Worm (Caenorhabditis elegans): ENCODE results near the gene pqn-31.

The pqn-31 gene

DNA sequence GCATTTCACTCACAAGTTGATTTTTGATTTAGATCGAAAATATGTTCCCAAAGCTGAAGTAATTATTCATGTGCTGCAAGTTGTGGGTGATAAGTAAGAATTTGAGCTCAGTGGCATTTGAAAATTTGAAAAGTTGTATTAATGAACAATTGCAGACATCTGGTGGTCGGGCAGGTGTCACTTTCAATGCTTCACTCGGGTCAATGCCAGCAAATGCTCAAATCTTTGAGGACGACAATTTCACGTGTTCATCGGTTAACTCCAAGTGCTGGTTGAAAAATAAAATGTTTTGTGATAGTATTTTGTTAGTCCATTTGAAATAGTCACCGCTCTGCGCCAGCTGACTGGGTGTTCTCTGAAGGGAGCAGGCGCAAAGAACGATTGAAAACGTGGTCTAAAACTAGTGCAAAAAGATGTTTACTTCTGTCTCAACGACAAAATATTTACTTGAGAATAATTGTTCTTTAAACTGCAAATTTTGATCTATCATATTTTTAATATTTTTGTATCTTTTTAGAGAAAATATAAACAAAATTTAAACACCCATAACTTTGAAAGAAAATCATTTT is 15.2 kb upstream of the pqn-31 start (continued):
- TF ChIP-seq lsl-1 (GFP tag; optimal IDR thresholded peaks at IDR 0.05) (no peak), pha-4 (tag; optimal IDR thresholded peaks at IDR 0.05) (no peak), aptf-2 (GFP tag; conservative IDR thresholded peaks at IDR 0.05) (no peak), F10E7.11 (tag; optimal IDR thresholded peaks at IDR 0.05) (no peak), B0035.1 (tag; optimal IDR thresholded peaks at IDR 0.05) (no peak), madf-8 (GFP tag; conservative IDR thresholded peaks at IDR 0.05) (no peak), hsf-1 (GFP tag; IDR thresholded peaks at IDR 0.05) (no peak), hlh-26 (GFP tag; conservative IDR thresholded peaks at IDR 0.05) (no peak), K11D2.4 (GFP tag; IDR thresholded peaks at IDR 0.05) (no peak), ZK185.1 (tag; optimal IDR thresholded peaks at IDR 0.05; ENCODE audit: poor library complexity, severe bottlenecking) (no peak), nfya-1 (tag; optimal IDR thresholded peaks at IDR 0.05; ENCODE audit: borderline replicate concordance, insufficient read depth) (no peak), zfh-2 (GFP tag; conservative IDR thresholded peaks at IDR 0.05) (no peak), T26A5.8 (tag; optimal IDR thresholded peaks at IDR 0.05) (no peak), attf-5 (GFP tag; optimal IDR thresholded peaks at IDR 0.05) (peak; percentile 50), ceh-40 (GFP tag; IDR thresholded peaks at IDR 0.05) (no peak), aptf-3 (GFP tag; IDR thresholded peaks at IDR 0.05) (no peak), ama-1 (optimal IDR thresholded peaks at IDR 0.05) (no peak), ama-1 (GFP tag; optimal IDR thresholded peaks at IDR 0.05) (no peak), B0261.1 (tag; optimal IDR thresholded peaks at IDR 0.05) (no peak), bed-2 (GFP tag; IDR thresholded peaks at IDR 0.05) (no peak), nhr-80 (tag; optimal IDR thresholded peaks at IDR 0.05) (peak; percentile 46), mel-28 (tag; optimal IDR thresholded peaks at IDR 0.05; ENCODE audit: borderline replicate concordance) (no peak), snpc-4 (GFP tag; optimal IDR thresholded peaks at IDR 0.05) (no peak), snpc-4 (tag; optimal IDR thresholded peaks at IDR 0.05) (peak in 1 of 4 experiments; percentile 18), chd-7 (tag; optimal IDR thresholded peaks at IDR 0.05) (peak; percentile 33), repo-1 (tag; optimal IDR thresholded peaks at IDR 0.05) (no peak), tlf-1 (GFP tag; optimal IDR thresholded peaks at IDR 0.05) (peak; percentile 27), let-607 (tag; optimal IDR thresholded peaks at IDR 0.05) (peak in 1 of 2 experiments; percentile 6), ceh-58 (GFP tag; IDR thresholded peaks at IDR 0.05) (no peak), snpc-1.1 (tag; optimal IDR thresholded peaks at IDR 0.05; ENCODE audit: insufficient read depth) (no peak), cebp-2 (GFP tag; IDR thresholded peaks at IDR 0.05) (no peak), let-526 (GFP tag; IDR thresholded peaks at IDR 0.05) (peak; percentile 41; the same call in 1 of the 2 replicates), F39B2.1 (GFP tag; IDR thresholded peaks at IDR 0.05) (no peak)

DNA sequence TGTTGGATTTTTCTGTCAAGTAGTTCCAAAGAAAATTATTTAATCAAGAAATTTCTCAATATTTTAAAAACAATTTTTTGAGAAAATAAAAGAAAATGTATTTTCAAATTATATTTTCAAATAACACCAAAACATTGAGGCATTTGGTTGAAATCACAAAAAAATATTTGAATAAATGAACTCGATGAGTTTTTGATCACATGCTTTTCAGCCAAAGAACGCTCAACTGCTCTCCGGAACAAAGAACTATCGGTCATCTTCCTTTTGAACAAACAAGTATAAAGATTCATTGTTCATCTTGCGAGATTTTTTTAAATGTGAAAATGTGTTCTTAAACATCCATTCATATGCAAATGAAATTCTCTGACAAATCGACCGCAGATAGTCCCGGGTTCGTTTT is 14.4 kb upstream of the pqn-31 start:
- TF ChIP-seq madf-3 (GFP tag; IDR thresholded peaks at IDR 0.05), result no peak
- TF ChIP-seq ceh-79 (tag; optimal IDR thresholded peaks at IDR 0.05), result no peak
- TF ChIP-seq nhr-120 (GFP tag; IDR thresholded peaks at IDR 0.05), result no peak
- TF ChIP-seq lin-35 (GFP tag; optimal IDR thresholded peaks at IDR 0.05), result peak in 1 of 3 experiments; percentile 1
- TF ChIP-seq let-607 (tag; optimal IDR thresholded peaks at IDR 0.05), result no peak
